Fruit fly (Drosophila melanogaster) ovary, adult (tissue): ENCODE results near the gene CG32017.

Source experiments
- CG17801 ChIP-seq: fragments of 200-800 bp; optimal IDR thresholded peaks from 2 replicates; lab custom pipeline; 2019; ENCODE audit warnings: missing biosample characterization, mild to moderate bottlenecking, missing genetic modification characterization, moderate library complexity; ENCODE audit not compliant: partially characterized antibody

CG32017 gene

dm6 chr4:1162058-1162457 is at the start of gene CG32017:
Gene CG32017 (minus strand): TSS chr4:1162158.
- no peak for TF ChIP-seq CG17801

dm6 chr4:1199178-1199577 is 37.2 kb upstream of the CG32017 start:
- peak; percentile 23 for TF ChIP-seq CG17801

- TF ChIP-seq CG17801: no peak
Observed at dm6 chr4:1198599-1198998, 36.6 kb upstream of the CG32017 start, which contains the start of gene Mitf. Gene Mitf (plus strand): TSS chr4:1198852.

dm6 chr4:1196653-1197161 is 34.7 kb upstream of the CG32017 start, which contains the start of gene PIP4K:
Gene PIP4K (minus strand): TSS chr4:1196848.
- TF ChIP-seq CG17801: peak; percentile 42

dm6 chr4:1191630-1192029 is 29.7 kb upstream of the CG32017 start:
- TF ChIP-seq CG17801: no peak

- no peak for TF ChIP-seq CG17801
Observed at dm6 chr4:1186828-1187227, 24.9 kb upstream of the CG32017 start.

- TF ChIP-seq CG17801: no peak
Observed at dm6 chr4:1185468-1185867, 23.5 kb upstream of the CG32017 start, which contains the start of gene CG33521. Gene CG33521 (plus strand): TSS chr4:1185768.

- no peak for TF ChIP-seq CG17801
Observed at dm6 chr4:1182809-1183208, 20.9 kb upstream of the CG32017 start.

dm6 chr4:1181591-1182125 is 19.7 kb upstream of the CG32017 start, which contains the start of gene pho:
Gene pho (minus strand): TSS chr4:1181628.
- no peak for TF ChIP-seq CG17801

dm6 chr4:1175156-1175555 is 13.2 kb upstream of the CG32017 start:
- TF ChIP-seq CG17801: no peak

dm6 chr4:1156278-1156677 is 5.7 kb downstream of the CG32017 start:
- no peak for TF ChIP-seq CG17801

dm6 chr4:1147966-1148541 is 13.9 kb downstream of the CG32017 start:
- no peak for TF ChIP-seq CG17801

dm6 chr4:1147166-1147565 is 14.8 kb downstream of the CG32017 start, which contains the start of gene Kif3C:
Gene Kif3C (plus strand): TSS chr4:1147466.
- no peak for TF ChIP-seq CG17801

- no peak for TF ChIP-seq CG17801
Observed at dm6 chr4:1146456-1146855, 15.5 kb downstream of the CG32017 start.

- no peak for TF ChIP-seq CG17801
Observed at dm6 chr4:1144715-1145114, 17.2 kb downstream of the CG32017 start.

- no peak for TF ChIP-seq CG17801
Observed at dm6 chr4:1127000-1127399, 35.0 kb downstream of the CG32017 start.

dm6 chr4:1126290-1126689 is 35.7 kb downstream of the CG32017 start, which contains the start of gene CG11155:
Gene CG11155 (plus strand): TSS chr4:1126602.
- TF ChIP-seq CG17801: no peak

dm6 chr4:1124494-1124780 is 37.5 kb downstream of the CG32017 start:
- no peak for TF ChIP-seq CG17801
